Worm (Caenorhabditis elegans) whole organism, young adult: ENCODE results near the gene T02D1.8.

Experiments used
- akir-1 ChIP-seq: fragments of 200-800 bp; sonication (Bioruptor generic); optimal IDR thresholded peaks from 2 replicates; lab custom pipeline; 2018; ENCODE audit warnings: mild to moderate bottlenecking, missing genetic modification characterization, moderate library complexity, missing compliant biosample characterization
- ekl-4 ChIP-seq: fragments of 200-800 bp; sonication (Bioruptor generic); IDR thresholded peaks from 2 replicates; pipeline ENCODE4 v1.3.6; 2022; ENCODE audit warnings: missing genetic modification reagents, missing genetic modification characterization, missing compliant biosample characterization
- hmg-20 ChIP-seq: fragments of 200-800 bp; sonication (Bioruptor generic); IDR thresholded peaks from 2 replicates; pipeline ENCODE4 v1.3.6; 2022; ENCODE audit warnings: missing genetic modification reagents, missing genetic modification characterization, missing compliant biosample characterization
- let-526 ChIP-seq: fragments of 200-800 bp; sonication (Bioruptor generic); IDR thresholded peaks from 2 replicates; pipeline ENCODE4 v1.3.6; 2022; ENCODE audit warnings: missing genetic modification reagents, missing genetic modification characterization, missing compliant biosample characterization
- madf-10 ChIP-seq: sonication (generic microtip); optimal IDR thresholded peaks from 2 replicates; lab custom pipeline; 2016; ENCODE audit warnings: mild to moderate bottlenecking, missing genetic modification characterization, missing compliant biosample characterization
- madf-3 ChIP-seq: fragments of 200-800 bp; sonication (Bioruptor generic); IDR thresholded peaks from 2 replicates; pipeline ENCODE4 v1.3.6; 2022; ENCODE audit warnings: missing genetic modification reagents, missing genetic modification characterization, missing compliant biosample characterization
- rec-8 ChIP-seq, 2 experiments: sonication (generic microtip); optimal IDR thresholded peaks; 2 replicates each; lab custom pipeline; 2016; ENCODE audit warnings: mild to moderate bottlenecking in 2 of 2, missing genetic modification characterization in 2 of 2, missing genetic modification reagents in 2 of 2, missing genotype in 2 of 2, missing biosample characterization in 1 of 2, missing compliant biosample characterization in 1 of 2, moderate library complexity in 1 of 2
- rpc-1 ChIP-seq, 2 experiments: fragments of 150-350 bp in 1 of 2; sonication (generic microtip) in 1 of 2; optimal IDR thresholded peaks; 2 replicates each; lab custom pipeline; 2014 to 2018; ENCODE audit warnings: missing biosample characterization in 1 of 2, missing genetic modification characterization in 1 of 2, missing genetic modification reagents in 1 of 2, missing genotype in 1 of 2

DNA sequence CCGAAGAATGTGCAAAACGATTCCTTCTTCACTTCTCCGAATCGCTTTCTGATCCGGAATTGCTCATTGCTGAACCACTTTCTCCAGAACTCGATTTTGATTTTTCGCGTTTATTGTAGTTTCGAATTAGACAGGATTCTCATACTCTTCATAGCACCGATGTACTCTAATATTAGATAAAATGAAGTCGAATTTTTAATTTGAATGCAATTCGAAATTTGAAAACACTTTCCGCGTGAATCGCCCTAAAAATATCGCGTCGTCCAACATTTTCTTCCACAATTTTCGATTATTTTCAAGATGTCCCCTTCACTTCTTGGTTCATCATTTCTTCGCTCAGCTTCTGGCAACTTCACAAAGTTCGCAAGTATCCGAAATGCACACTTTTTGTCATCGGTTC, 5.3 kb downstream of the T02D1.8 start, which contains the start of gene C30H6.8:
- TF ChIP-seq madf-10 (tag; lab: Kevin White, UChicago) = no peak
- no peak for TF ChIP-seq akir-1 (GFP tag; lab: Kevin White, UChicago)
- no peak for TF ChIP-seq ekl-4
- no peak for TF ChIP-seq madf-3
- no peak for TF ChIP-seq rpc-1 (optimal IDR thresholded peaks at IDR 0.05; lab: Kevin White, UChicago)
- no peak for TF ChIP-seq rpc-1 (tag; optimal IDR thresholded peaks at IDR 0.05; lab: Kevin White, UChicago)
- no peak for TF ChIP-seq rec-8 (tag; optimal IDR thresholded peaks at IDR 0.05; lab: Kevin White, UChicago)
- TF ChIP-seq let-526 (GFP tag; lab: Robert Waterston, UW) = no peak
- TF ChIP-seq hmg-20 (GFP tag; lab: Robert Waterston, UW) = no peak
